Fruit fly (Drosophila melanogaster): ENCODE measurements around the gene Ubx.

The Ubx gene

DNA sequence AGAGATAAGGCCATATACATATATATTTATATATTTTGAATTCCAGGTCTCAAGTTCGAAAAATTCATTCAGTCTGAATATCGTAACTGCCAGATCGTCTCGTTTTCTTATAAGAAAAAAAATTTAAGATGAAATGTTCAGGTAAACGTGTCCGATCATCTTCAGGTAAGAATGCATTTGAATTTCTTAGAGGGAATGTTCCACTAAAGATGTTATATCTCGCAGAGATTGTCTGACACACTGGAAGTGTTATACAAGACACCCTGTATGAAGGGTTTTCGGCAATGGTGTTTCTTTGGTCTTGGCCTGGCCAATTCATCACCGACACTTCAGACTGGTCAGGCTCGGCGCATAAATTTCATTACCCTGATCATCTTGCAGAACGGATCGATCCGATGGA, 3.5 kb downstream of the Ubx start:
- TF ChIP-seq ttk (optimal IDR thresholded peaks at IDR 0.05) (no peak), h (optimal IDR thresholded peaks at IDR 0.05) (no peak), insv (optimal IDR thresholded peaks at IDR 0.05) (no peak), Sin3A (optimal IDR thresholded peaks at IDR 0.05) (no peak), Myc (optimal IDR thresholded peaks at IDR 0.05) (no peak), psq (optimal IDR thresholded peaks at IDR 0.05) (no peak)

DNA sequence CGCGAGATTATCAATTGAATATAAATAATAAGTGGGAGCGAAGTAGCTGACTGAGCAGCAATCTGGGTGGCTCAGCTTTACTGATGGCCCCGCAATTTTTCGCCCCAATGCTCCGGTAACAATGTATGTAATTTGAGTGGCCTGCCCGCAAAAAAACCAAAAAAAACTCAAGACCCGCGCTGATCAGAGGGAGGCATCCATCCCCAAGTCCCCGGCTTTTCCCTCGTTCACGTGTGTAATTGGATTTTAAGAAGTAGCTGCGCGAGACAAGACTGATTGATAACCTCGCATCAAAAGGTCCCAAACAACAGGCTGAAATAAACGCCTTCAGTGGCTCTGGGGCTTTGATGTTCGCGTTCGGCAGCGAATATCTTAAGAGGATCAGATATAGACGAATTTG, 10.2 kb downstream of the Ubx start:
- TF ChIP-seq h (optimal IDR thresholded peaks at IDR 0.05): no peak
- no peak for TF ChIP-seq insv (optimal IDR thresholded peaks at IDR 0.05)
- TF ChIP-seq psq (optimal IDR thresholded peaks at IDR 0.05): no peak
- TF ChIP-seq Sin3A (optimal IDR thresholded peaks at IDR 0.05): no peak
- no peak for TF ChIP-seq ttk (optimal IDR thresholded peaks at IDR 0.05)
- no peak for TF ChIP-seq Myc (optimal IDR thresholded peaks at IDR 0.05)

- TF ChIP-seq insv (optimal IDR thresholded peaks at IDR 0.05): no peak
Measured at dm6 chr3R:16719570-16720311, 14.5 kb downstream of the Ubx start.

dm6 chr3R:16717961-16718360, 16.3 kb downstream of the Ubx start:
- TF ChIP-seq Sin3A (optimal IDR thresholded peaks at IDR 0.05) (no peak), psq (optimal IDR thresholded peaks at IDR 0.05) (no peak), insv (optimal IDR thresholded peaks at IDR 0.05) (no peak), h (optimal IDR thresholded peaks at IDR 0.05) (no peak), Myc (optimal IDR thresholded peaks at IDR 0.05) (no peak), ttk (optimal IDR thresholded peaks at IDR 0.05) (no peak)

DNA sequence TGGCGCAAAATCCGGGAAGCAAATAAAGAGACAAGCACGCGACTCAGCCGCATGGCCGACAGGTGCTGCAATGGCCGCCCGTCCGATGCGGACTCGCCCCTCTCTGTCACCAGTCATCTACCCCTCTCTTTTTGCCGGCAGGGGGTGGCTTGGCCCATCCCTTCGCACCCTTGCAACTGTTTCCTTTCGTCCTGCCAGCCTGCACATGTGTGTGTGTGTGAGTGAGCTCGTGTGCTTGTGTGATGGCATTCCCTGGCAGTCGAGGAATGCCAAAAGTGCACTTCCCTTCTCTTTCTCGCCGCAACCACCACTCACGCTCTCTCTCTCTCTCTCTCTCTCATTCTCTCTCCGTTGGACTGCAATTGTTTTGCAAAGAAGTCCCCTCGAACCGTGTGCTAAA, 18.6 kb downstream of the Ubx start:
- no peak for TF ChIP-seq h (optimal IDR thresholded peaks at IDR 0.05)
- no peak for TF ChIP-seq ttk (optimal IDR thresholded peaks at IDR 0.05)
- no peak for TF ChIP-seq Myc (optimal IDR thresholded peaks at IDR 0.05)
- no peak for TF ChIP-seq insv (optimal IDR thresholded peaks at IDR 0.05)
- TF ChIP-seq Sin3A (optimal IDR thresholded peaks at IDR 0.05): no peak
- no peak for TF ChIP-seq psq (optimal IDR thresholded peaks at IDR 0.05)

DNA sequence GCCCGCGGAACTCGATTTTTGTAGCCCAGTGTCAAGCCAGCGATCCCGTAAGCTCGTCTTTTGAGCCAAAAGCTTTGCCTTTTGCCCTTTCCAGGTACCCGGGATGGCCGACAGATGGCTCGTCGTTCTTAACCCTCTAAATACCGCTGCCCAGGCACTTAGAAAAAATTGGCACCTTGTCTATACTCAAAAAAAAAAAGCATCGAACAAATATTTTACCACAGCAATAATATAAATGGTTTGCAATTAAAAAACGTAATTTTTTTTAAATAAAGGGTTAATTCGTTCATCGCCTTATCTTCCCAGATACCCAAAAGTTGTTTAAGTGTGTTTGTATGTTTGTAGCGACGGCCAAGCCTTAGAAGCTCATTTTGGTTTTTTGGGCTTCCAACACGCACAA, 30.0 kb downstream of the Ubx start:
- TF ChIP-seq insv (optimal IDR thresholded peaks at IDR 0.05): no peak
- no peak for TF ChIP-seq Sin3A (optimal IDR thresholded peaks at IDR 0.05)
- no peak for TF ChIP-seq Myc (optimal IDR thresholded peaks at IDR 0.05)
- TF ChIP-seq h (optimal IDR thresholded peaks at IDR 0.05): no peak
- TF ChIP-seq ttk (optimal IDR thresholded peaks at IDR 0.05): no peak
- TF ChIP-seq psq (optimal IDR thresholded peaks at IDR 0.05): no peak

- TF ChIP-seq h (optimal IDR thresholded peaks at IDR 0.05) (no peak), Myc (optimal IDR thresholded peaks at IDR 0.05) (no peak), ttk (optimal IDR thresholded peaks at IDR 0.05) (no peak), psq (optimal IDR thresholded peaks at IDR 0.05) (no peak), insv (optimal IDR thresholded peaks at IDR 0.05) (no peak), Sin3A (optimal IDR thresholded peaks at IDR 0.05) (no peak)
Measured at dm6 chr3R:16702810-16703209, 31.4 kb downstream of the Ubx start.

- no peak for TF ChIP-seq Sin3A (optimal IDR thresholded peaks at IDR 0.05)
- TF ChIP-seq h (optimal IDR thresholded peaks at IDR 0.05): no peak
- TF ChIP-seq psq (optimal IDR thresholded peaks at IDR 0.05): no peak
- no peak for TF ChIP-seq Myc (optimal IDR thresholded peaks at IDR 0.05)
- no peak for TF ChIP-seq insv (optimal IDR thresholded peaks at IDR 0.05)
- TF ChIP-seq ttk (optimal IDR thresholded peaks at IDR 0.05): no peak
Measured at dm6 chr3R:16700915-16701314, 33.3 kb downstream of the Ubx start.

DNA sequence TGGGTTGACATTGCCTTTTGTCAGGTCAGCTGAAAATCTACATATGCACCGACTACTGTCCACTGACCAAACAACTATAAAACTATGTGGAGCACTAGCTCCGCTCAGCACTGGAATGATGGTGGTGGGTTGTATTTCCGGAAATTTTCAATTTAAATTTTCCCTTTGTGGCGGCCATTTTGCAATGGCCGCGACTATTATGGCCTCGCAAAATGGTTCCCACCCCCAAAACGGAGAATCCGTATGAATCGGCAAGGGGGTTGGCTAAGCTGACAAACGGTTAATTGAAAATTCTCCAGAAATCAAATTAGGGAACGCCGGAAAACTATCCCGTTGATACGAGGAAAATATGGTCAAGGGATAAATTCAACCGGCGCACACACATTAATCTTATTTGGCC, 51.3 kb downstream of the Ubx start:
- TF ChIP-seq Myc (optimal IDR thresholded peaks at IDR 0.05) (no peak), psq (optimal IDR thresholded peaks at IDR 0.05) (no peak), h (optimal IDR thresholded peaks at IDR 0.05) (no peak), ttk (optimal IDR thresholded peaks at IDR 0.05) (no peak), Sin3A (optimal IDR thresholded peaks at IDR 0.05) (no peak), insv (optimal IDR thresholded peaks at IDR 0.05) (no peak)

- no peak for TF ChIP-seq h (optimal IDR thresholded peaks at IDR 0.05)
Measured at dm6 chr3R:16677934-16678333, 56.3 kb downstream of the Ubx start.

- TF ChIP-seq ttk (optimal IDR thresholded peaks at IDR 0.05) (no peak), Sin3A (optimal IDR thresholded peaks at IDR 0.05) (no peak), h (optimal IDR thresholded peaks at IDR 0.05) (no peak), psq (optimal IDR thresholded peaks at IDR 0.05) (no peak), insv (optimal IDR thresholded peaks at IDR 0.05) (no peak), Myc (optimal IDR thresholded peaks at IDR 0.05) (no peak)
Measured at dm6 chr3R:16676518-16676917, 57.7 kb downstream of the Ubx start.

DNA sequence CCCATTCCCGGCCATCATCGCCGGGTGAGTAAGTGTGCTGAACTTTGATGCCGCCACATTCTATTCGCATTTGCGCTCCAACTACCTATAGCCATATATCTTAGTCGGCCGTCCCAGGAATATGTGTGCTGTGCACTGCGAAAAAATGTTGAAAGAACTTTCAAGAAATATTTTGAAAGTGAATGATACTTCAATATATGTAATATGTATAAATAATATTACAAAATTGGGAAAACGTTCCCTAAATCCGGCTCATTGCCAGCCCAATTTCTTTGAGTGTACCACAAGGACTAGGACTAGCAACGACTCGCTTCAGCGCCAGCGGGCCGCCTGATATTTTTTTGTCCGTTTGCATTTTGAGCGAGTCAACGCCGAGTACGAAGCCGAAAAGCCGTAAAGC, 61.0 kb downstream of the Ubx start:
- TF ChIP-seq psq (optimal IDR thresholded peaks at IDR 0.05): no peak
- TF ChIP-seq Myc (optimal IDR thresholded peaks at IDR 0.05): no peak
- no peak for TF ChIP-seq Sin3A (optimal IDR thresholded peaks at IDR 0.05)

DNA sequence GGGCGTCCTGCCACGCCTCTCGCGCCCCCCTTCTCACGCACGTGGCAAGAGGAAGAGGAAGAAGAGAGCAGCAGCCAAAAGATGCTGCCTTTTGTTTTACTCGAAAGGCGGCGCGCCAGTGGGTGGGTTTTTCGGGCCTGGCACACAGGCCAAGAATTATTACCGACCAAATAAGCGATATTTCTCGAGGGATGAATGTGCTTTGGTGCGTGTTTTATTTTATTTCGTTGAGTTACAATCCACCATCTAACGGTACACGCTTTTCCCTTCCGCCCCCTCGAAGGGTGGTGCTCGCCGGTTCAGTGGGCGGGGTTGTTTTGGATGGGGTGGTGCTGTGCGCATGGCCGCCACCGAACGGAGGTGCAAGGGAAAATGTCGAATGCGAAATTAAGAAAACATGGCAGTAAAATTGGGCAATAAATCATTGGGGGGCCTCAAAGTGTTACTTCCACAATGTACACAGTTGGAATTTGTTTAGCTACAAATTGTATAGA, 62.0 kb downstream of the Ubx start:
- TF ChIP-seq h (optimal IDR thresholded peaks at IDR 0.05): no peak
- no peak for TF ChIP-seq Myc (optimal IDR thresholded peaks at IDR 0.05)
- no peak for TF ChIP-seq psq (optimal IDR thresholded peaks at IDR 0.05)
- TF ChIP-seq Sin3A (optimal IDR thresholded peaks at IDR 0.05): no peak
- TF ChIP-seq ttk (optimal IDR thresholded peaks at IDR 0.05): no peak
- no peak for TF ChIP-seq insv (optimal IDR thresholded peaks at IDR 0.05)

Data from Kc167 (cell line).